Fruit fly (Drosophila melanogaster): Measurements from ENCODE around the gene trc.
A peak's percentile ranks its signal among the peaks of the same experiment; 100 is the strongest.

trc gene

dm6 chr3L:19834143-19834794, at the start of gene trc, which contains the start of gene CG32221:
trc (minus strand) TSS chr3L:19834304.
CG32221 (plus strand) TSS chr3L:19834670.
- no peak for TF ChIP-seq rgr (GFP tag; optimal IDR thresholded peaks at IDR 0.05)
- TF ChIP-seq N (GFP tag; optimal IDR thresholded peaks at IDR 0.05), result no peak
- TF ChIP-seq woc (GFP tag; optimal IDR thresholded peaks at IDR 0.05), result no peak
- TF ChIP-seq tai (GFP tag; optimal IDR thresholded peaks at IDR 0.05), result no peak
- no peak for TF ChIP-seq Dif (GFP tag; optimal IDR thresholded peaks at IDR 0.05; ENCODE audit: partially characterized antibody)
- TF ChIP-seq lola (GFP tag; optimal IDR thresholded peaks at IDR 0.05), result no peak
- peak; percentile 9 for TF ChIP-seq OdsH (GFP tag; optimal IDR thresholded peaks at IDR 0.05)
- no peak for TF ChIP-seq HLH106 (tag; optimal IDR thresholded peaks at IDR 0.05)
- TF ChIP-seq Rel (GFP tag; optimal IDR thresholded peaks at IDR 0.05), result no peak
- peak; percentile 9 for TF ChIP-seq Rel (tag; optimal IDR thresholded peaks at IDR 0.05)
- no peak for TF ChIP-seq br (GFP tag; optimal IDR thresholded peaks at IDR 0.05)
- TF ChIP-seq CG9705 (GFP tag; optimal IDR thresholded peaks at IDR 0.05), result peak; percentile 66
- no peak for TF ChIP-seq Vsx2 (GFP tag; optimal IDR thresholded peaks at IDR 0.05; ENCODE audit: partially characterized antibody)
- TF ChIP-seq Myc (optimal IDR thresholded peaks at IDR 0.05), result peak; percentile 95
- TF ChIP-seq Hr83 (GFP tag; optimal IDR thresholded peaks at IDR 0.05; ENCODE audit: poor library complexity, severe bottlenecking), result peak; percentile 74
- TF ChIP-seq Mio (GFP tag; optimal IDR thresholded peaks at IDR 0.05), result no peak
- TF ChIP-seq Sp1 (GFP tag; optimal IDR thresholded peaks at IDR 0.05), result peak; percentile 70
- peak; percentile 6 for TF ChIP-seq psq (GFP tag; optimal IDR thresholded peaks at IDR 0.05)
- no peak for TF ChIP-seq Abd-B (GFP tag; optimal IDR thresholded peaks at IDR 0.05)
- no peak for TF ChIP-seq sv (GFP tag; optimal IDR thresholded peaks at IDR 0.05)

- TF ChIP-seq Rel (GFP tag; optimal IDR thresholded peaks at IDR 0.05) (no peak), Rel (tag; optimal IDR thresholded peaks at IDR 0.05) (peak; percentile 91), dmrt93B (GFP tag; optimal IDR thresholded peaks at IDR 0.05) (no peak), N (GFP tag; optimal IDR thresholded peaks at IDR 0.05) (no peak), foxo (GFP tag; optimal IDR thresholded peaks at IDR 0.05) (no peak)
Measured at dm6 chr3L:19873488-19873887, 39.4 kb upstream of the trc start.

- TF ChIP-seq brk (GFP tag; optimal IDR thresholded peaks at IDR 0.05) (no peak), Mio (GFP tag; optimal IDR thresholded peaks at IDR 0.05) (no peak), sv (GFP tag; optimal IDR thresholded peaks at IDR 0.05) (no peak), ey (GFP tag; optimal IDR thresholded peaks at IDR 0.05) (no peak), lola (GFP tag; optimal IDR thresholded peaks at IDR 0.05) (no peak), psq (GFP tag; optimal IDR thresholded peaks at IDR 0.05) (peak; percentile 29), dsf (GFP tag; optimal IDR thresholded peaks at IDR 0.05; ENCODE audit: borderline replicate concordance) (no peak), sage (GFP tag; optimal IDR thresholded peaks at IDR 0.05) (no peak), N (GFP tag; optimal IDR thresholded peaks at IDR 0.05) (no peak), tai (GFP tag; optimal IDR thresholded peaks at IDR 0.05) (no peak), Hnf4 (GFP tag; optimal IDR thresholded peaks at IDR 0.05) (no peak), h (GFP tag; optimal IDR thresholded peaks at IDR 0.05) (peak; percentile 88), Vsx2 (GFP tag; optimal IDR thresholded peaks at IDR 0.05; ENCODE audit: partially characterized antibody) (peak; percentile 94), Rel (GFP tag; optimal IDR thresholded peaks at IDR 0.05) (no peak), Rel (tag; optimal IDR thresholded peaks at IDR 0.05) (peak; percentile 58), rgr (GFP tag; optimal IDR thresholded peaks at IDR 0.05) (no peak), Hr83 (GFP tag; optimal IDR thresholded peaks at IDR 0.05; ENCODE audit: poor library complexity, severe bottlenecking) (no peak), CG9705 (GFP tag; optimal IDR thresholded peaks at IDR 0.05) (no peak), CG32264 (GFP tag; optimal IDR thresholded peaks at IDR 0.05) (no peak), OdsH (GFP tag; optimal IDR thresholded peaks at IDR 0.05) (no peak), Sp1 (GFP tag; optimal IDR thresholded peaks at IDR 0.05) (peak; percentile 18), dmrt93B (GFP tag; optimal IDR thresholded peaks at IDR 0.05) (no peak), woc (GFP tag; optimal IDR thresholded peaks at IDR 0.05) (no peak), Jra (GFP tag; optimal IDR thresholded peaks at IDR 0.05) (no peak), fru (GFP tag; optimal IDR thresholded peaks at IDR 0.05) (no peak), HLH106 (tag; optimal IDR thresholded peaks at IDR 0.05) (no peak), Hr78 (GFP tag; optimal IDR thresholded peaks at IDR 0.05) (no peak), br (GFP tag; optimal IDR thresholded peaks at IDR 0.05) (peak; percentile 33), Dfd (GFP tag; optimal IDR thresholded peaks at IDR 0.05) (no peak), dl (GFP tag; optimal IDR thresholded peaks at IDR 0.05; ENCODE audit: insufficient read depth in 1 of 2, partially characterized antibody in 2 of 2) (no peak)
Measured at dm6 chr3L:19872465-19872883, 38.4 kb upstream of the trc start.
